Fruit fly (Drosophila melanogaster) whole organism, embryonic: Measurements from ENCODE around the gene CG13038.

Experiments used
- Antp ChIP-seq: fragments of 200-800 bp; sonication (Bioruptor generic); optimal IDR thresholded peaks from 3 replicates; lab custom pipeline; 2016; ENCODE audit warnings: missing biosample characterization, missing genetic modification characterization
- Bteb2 ChIP-seq: fragments of 200-800 bp; sonication (Bioruptor generic); optimal IDR thresholded peaks from 2 replicates; lab custom pipeline; 2016; ENCODE audit warnings: missing biosample characterization, missing genetic modification characterization
- CG12659 ChIP-seq: fragments of 200-800 bp; sonication (Bioruptor generic); optimal IDR thresholded peaks from 3 replicates; lab custom pipeline; 2017; ENCODE audit warnings: mild to moderate bottlenecking, missing biosample characterization, missing genetic modification reagents, missing genetic modification characterization
- CG13123 ChIP-seq: fragments of 200-800 bp; sonication (Bioruptor generic); optimal IDR thresholded peaks from 2 replicates; lab custom pipeline; 2016; ENCODE audit warnings: missing biosample characterization, missing genetic modification characterization
- CG14014 ChIP-seq: fragments of 200-800 bp; sonication (Bioruptor generic); IDR thresholded peaks from 2 replicates; pipeline ENCODE4 v1.3.6; 2022; ENCODE audit warnings: missing biosample characterization, missing genetic modification characterization
- CG15479 ChIP-seq: fragments of 200-800 bp; sonication (Bioruptor generic); optimal IDR thresholded peaks from 3 replicates; lab custom pipeline; 2019; ENCODE audit warnings: missing biosample characterization, mild to moderate bottlenecking, missing genetic modification characterization, moderate library complexity
- CG15696 ChIP-seq: fragments of 200-800 bp; sonication (Bioruptor generic); optimal IDR thresholded peaks from 2 replicates; lab custom pipeline; 2019; ENCODE audit warnings: missing biosample characterization, mild to moderate bottlenecking, missing genetic modification characterization, moderate library complexity
- CG16813 ChIP-seq: fragments of 200-800 bp; sonication (Bioruptor generic); IDR thresholded peaks from 3 replicates; pipeline ENCODE4 v1.3.6; 2022; ENCODE audit warnings: missing biosample characterization, missing genetic modification characterization; ENCODE audit not compliant: partially characterized antibody
- CG17186 ChIP-seq: fragments of 200-800 bp; sonication (Bioruptor generic); optimal IDR thresholded peaks from 3 replicates; lab custom pipeline; 2017; ENCODE audit warnings: missing biosample characterization, missing genetic modification reagents, missing genetic modification characterization
- CG17385 ChIP-seq: fragments of 200-800 bp; sonication (Bioruptor generic); optimal IDR thresholded peaks from 3 replicates; lab custom pipeline; 2018; ENCODE audit warnings: missing biosample characterization, mild to moderate bottlenecking, missing genetic modification characterization
- CG17802 ChIP-seq: fragments of 200-800 bp; sonication (Bioruptor generic); optimal IDR thresholded peaks from 2 replicates; lab custom pipeline; 2018; ENCODE audit warnings: missing biosample characterization, mild to moderate bottlenecking, missing genetic modification characterization, moderate library complexity
- CG1832 ChIP-seq: fragments of 200-800 bp; sonication (Bioruptor generic); optimal IDR thresholded peaks from 2 replicates; lab custom pipeline; 2017; ENCODE audit warnings: missing biosample characterization, mild to moderate bottlenecking, missing genetic modification characterization, inconsistent platforms
- CG18599 ChIP-seq: fragments of 200-800 bp; sonication (Bioruptor generic); optimal IDR thresholded peaks from 3 replicates; lab custom pipeline; 2017; ENCODE audit warnings: missing biosample characterization, missing genetic modification characterization, mild to moderate bottlenecking, moderate library complexity, missing genetic modification reagents
- CG2129 ChIP-seq: fragments of 200-800 bp; sonication (Bioruptor generic); IDR thresholded peaks from 2 replicates; pipeline ENCODE4 v1.3.6; 2022; ENCODE audit warnings: missing biosample characterization, missing genetic modification characterization; ENCODE audit not compliant: partially characterized antibody
- CG2712 ChIP-seq: fragments of 200-800 bp; optimal IDR thresholded peaks from 3 replicates; lab custom pipeline; 2019; ENCODE audit warnings: missing biosample characterization, mild to moderate bottlenecking, missing genetic modification characterization, moderate library complexity
- CG30020 ChIP-seq: fragments of 200-800 bp; optimal IDR thresholded peaks from 2 replicates; lab custom pipeline; 2019; ENCODE audit warnings: missing biosample characterization, mild to moderate bottlenecking, missing genetic modification characterization, moderate library complexity
- CG34224 ChIP-seq: fragments of 200-800 bp; sonication (Bioruptor generic); IDR thresholded peaks from 3 replicates; pipeline ENCODE4 v1.3.6; 2022; ENCODE audit warnings: missing biosample characterization, missing genetic modification characterization; ENCODE audit not compliant: partially characterized antibody
- CG4328 ChIP-seq: fragments of 200-800 bp; sonication (Bioruptor generic); optimal IDR thresholded peaks from 3 replicates; lab custom pipeline; 2017; ENCODE audit warnings: missing biosample characterization, missing genetic modification reagents, missing genetic modification characterization
- CG6654 ChIP-seq: fragments of 200-800 bp; sonication (Bioruptor generic); optimal IDR thresholded peaks from 2 replicates; lab custom pipeline; 2017; ENCODE audit warnings: missing biosample characterization, mild to moderate bottlenecking, missing genetic modification characterization
- CG7963 ChIP-seq: fragments of 200-800 bp; sonication (Bioruptor generic); IDR thresholded peaks from 3 replicates; pipeline ENCODE4 v1.3.6; 2022; ENCODE audit warnings: missing biosample characterization, missing genetic modification characterization; ENCODE audit not compliant: partially characterized antibody
- CG8089 ChIP-seq: fragments of 200-800 bp; sonication (Bioruptor generic); optimal IDR thresholded peaks from 3 replicates; lab custom pipeline; 2016; ENCODE audit warnings: missing biosample characterization, missing genetic modification characterization
- CkIIα-i1 ChIP-seq: fragments of 200-800 bp; sonication (Bioruptor generic); IDR thresholded peaks from 2 replicates; pipeline ENCODE4 v1.3.6; 2022; ENCODE audit warnings: missing biosample characterization, missing genetic modification characterization
- Fer2 ChIP-seq: fragments of 200-800 bp; sonication (Bioruptor generic); optimal IDR thresholded peaks from 2 replicates; lab custom pipeline; 2018; ENCODE audit warnings: missing biosample characterization, mild to moderate bottlenecking, missing genetic modification characterization, moderate library complexity
- HLH4C ChIP-seq: fragments of 200-800 bp; sonication (Bioruptor generic); IDR thresholded peaks from 3 replicates; pipeline ENCODE4 v1.3.6; 2022; ENCODE audit warnings: missing biosample characterization, missing genetic modification characterization; ENCODE audit not compliant: partially characterized antibody
- Kr ChIP-seq: fragments of 200-800 bp; sonication (Bioruptor generic); optimal IDR thresholded peaks from 2 replicates; lab custom pipeline; 2017; ENCODE audit warnings: missing biosample characterization, mild to moderate bottlenecking, missing genetic modification characterization
- Lhr ChIP-seq: fragments of 200-800 bp; sonication (Bioruptor generic); optimal IDR thresholded peaks from 3 replicates; lab custom pipeline; 2017; ENCODE audit warnings: mild to moderate bottlenecking, missing biosample characterization, missing genetic modification reagents, missing genetic modification characterization
- MESR4 ChIP-seq: fragments of 200-800 bp; sonication (Bioruptor generic); optimal IDR thresholded peaks from 2 replicates; lab custom pipeline; 2018; ENCODE audit warnings: missing biosample characterization, mild to moderate bottlenecking, missing genetic modification characterization, moderate library complexity
- Mad ChIP-seq: fragments of 200-800 bp; sonication (Bioruptor generic); optimal IDR thresholded peaks from 2 replicates; lab custom pipeline; 2016; ENCODE audit warnings: missing biosample characterization, missing genetic modification characterization
- Myb ChIP-seq: fragments of 200-800 bp; sonication (Bioruptor generic); optimal IDR thresholded peaks from 2 replicates; lab custom pipeline; 2016; ENCODE audit warnings: missing biosample characterization, missing genetic modification characterization
- NC2α ChIP-seq: fragments of 200-800 bp; sonication (Bioruptor generic); optimal IDR thresholded peaks from 2 replicates; lab custom pipeline; 2016; ENCODE audit warnings: missing biosample characterization, missing genetic modification characterization
- Nf-YA ChIP-seq: fragments of 200-800 bp; sonication (Bioruptor generic); IDR thresholded peaks from 2 replicates; pipeline ENCODE4 v1.3.6; 2022; ENCODE audit warnings: missing biosample characterization, missing genetic modification characterization
- Nf-YB ChIP-seq: fragments of 200-800 bp; sonication (Bioruptor generic); optimal IDR thresholded peaks from 3 replicates; lab custom pipeline; 2019; ENCODE audit warnings: missing biosample characterization, mild to moderate bottlenecking, missing genetic modification characterization, moderate library complexity
- Oli ChIP-seq: fragments of 200-800 bp; sonication (Bioruptor generic); optimal IDR thresholded peaks from 2 replicates; lab custom pipeline; 2018; ENCODE audit warnings: missing biosample characterization, mild to moderate bottlenecking, missing genetic modification characterization, moderate library complexity
- Pdp1 ChIP-seq, 2 experiments: fragments of 200-800 bp; sonication (Bioruptor generic); optimal IDR thresholded peaks; 3 replicates each; lab custom pipeline; 2016; ENCODE audit warnings: missing biosample characterization in 2 of 2, missing genetic modification characterization in 2 of 2, mild to moderate bottlenecking in 1 of 2, moderate library complexity in 1 of 2
- Side ChIP-seq: fragments of 200-800 bp; sonication (Bioruptor generic); optimal IDR thresholded peaks from 2 replicates; lab custom pipeline; 2016; ENCODE audit warnings: missing biosample characterization, missing genetic modification characterization
- Taf1 ChIP-seq: fragments of 200-800 bp; sonication (Bioruptor generic); IDR thresholded peaks from 2 replicates; pipeline ENCODE4 v1.3.6; 2022; ENCODE audit warnings: missing biosample characterization, missing genetic modification characterization
- Tbp ChIP-seq: fragments of >200 bp; optimal IDR thresholded peaks from 2 replicates; lab custom pipeline; 2018; ENCODE audit warnings: missing biosample characterization, missing genetic modification characterization
- aop ChIP-seq: fragments of 200-800 bp; sonication (Bioruptor generic); IDR thresholded peaks from 2 replicates; pipeline ENCODE4 v1.3.6; 2022; ENCODE audit warnings: missing biosample characterization, missing genetic modification characterization
- corto ChIP-seq: fragments of 200-800 bp; sonication (Bioruptor generic); optimal IDR thresholded peaks from 2 replicates; lab custom pipeline; 2016; ENCODE audit warnings: missing biosample characterization, mild to moderate bottlenecking, missing genetic modification characterization, moderate library complexity
- hb ChIP-seq: fragments of 200-800 bp; sonication (Bioruptor generic); IDR thresholded peaks from 3 replicates; pipeline ENCODE4 v1.3.6; 2022; ENCODE audit warnings: missing biosample characterization, missing genetic modification characterization; ENCODE audit not compliant: partially characterized antibody
- inv ChIP-seq: fragments of 200-800 bp; sonication (Bioruptor generic); IDR thresholded peaks from 2 replicates; pipeline ENCODE4 v1.3.6; 2022; ENCODE audit warnings: missing biosample characterization, missing genetic modification characterization; ENCODE audit not compliant: partially characterized antibody
- lmd ChIP-seq: fragments of 200-800 bp; sonication (Bioruptor generic); IDR thresholded peaks from 2 replicates; pipeline ENCODE4 v1.3.6; 2022; ENCODE audit warnings: missing biosample characterization, missing genetic modification characterization
- luna ChIP-seq: fragments of 200-800 bp; sonication (Bioruptor generic); optimal IDR thresholded peaks from 2 replicates; lab custom pipeline; 2016; ENCODE audit warnings: missing biosample characterization, missing genetic modification characterization
- nmo ChIP-seq: fragments of 200-800 bp; sonication (Bioruptor generic); optimal IDR thresholded peaks from 2 replicates; lab custom pipeline; 2018; ENCODE audit warnings: missing biosample characterization, mild to moderate bottlenecking, missing genetic modification characterization, moderate library complexity
- nom ChIP-seq: fragments of 200-800 bp; sonication (Bioruptor generic); optimal IDR thresholded peaks from 2 replicates; lab custom pipeline; 2017; ENCODE audit warnings: missing biosample characterization, missing genetic modification characterization, mild to moderate bottlenecking, moderate library complexity, missing genetic modification reagents
- salm ChIP-seq: fragments of 200-800 bp; sonication (Bioruptor generic); optimal IDR thresholded peaks from 2 replicates; lab custom pipeline; 2018; ENCODE audit warnings: missing biosample characterization, mild to moderate bottlenecking, missing genetic modification characterization
- slbo ChIP-seq: fragments of 200-800 bp; sonication (Bioruptor generic); IDR thresholded peaks from 2 replicates; pipeline ENCODE4 v1.3.6; 2022; ENCODE audit warnings: missing biosample characterization, missing genetic modification characterization
- so ChIP-seq: fragments of 200-800 bp; sonication (Bioruptor generic); IDR thresholded peaks from 3 replicates; pipeline ENCODE4 v1.3.6; 2022; ENCODE audit warnings: missing biosample characterization, missing genetic modification characterization
- tgo ChIP-seq: fragments of 200-800 bp; sonication (Bioruptor generic); IDR thresholded peaks from 3 replicates; pipeline ENCODE4 v1.3.6; 2022; ENCODE audit warnings: missing biosample characterization, missing genetic modification characterization
- vfl ChIP-seq: fragments of 200-800 bp; sonication (Bioruptor generic); optimal IDR thresholded peaks from 2 replicates; lab custom pipeline; 2016; ENCODE audit warnings: missing biosample characterization, missing genetic modification characterization

CG13038 gene

dm6 chr3L:16289067-16289466, 38.6 kb downstream of the CG13038 start (continued):
- TF ChIP-seq CG15696 (tag; lab: Kevin White, UChicago), result no peak
- no peak for TF ChIP-seq vfl
- no peak for TF ChIP-seq salm (tag; lab: Kevin White, UChicago)
- no peak for TF ChIP-seq Taf1
- TF ChIP-seq nom (GFP tag; lab: Kevin White, UChicago), result no peak
- 0 out of 2 replicates have a peak, but pooled peaks have one; percentile 20 for TF ChIP-seq Nf-YA (GFP tag; lab: Robert Waterston, UW)
- no peak for TF ChIP-seq Bteb2 (GFP tag; lab: Kevin White, UChicago)
- no peak for TF ChIP-seq CG16813 (GFP tag; lab: Robert Waterston, UW)
- no peak for TF ChIP-seq HLH4C (GFP tag; lab: Robert Waterston, UW)
- TF ChIP-seq Side (GFP tag; lab: Kevin White, UChicago), result no peak
- TF ChIP-seq aop, result no peak
- no peak for TF ChIP-seq CG18599
- peak; percentile 2 for TF ChIP-seq nmo (GFP tag; lab: Kevin White, UChicago)
- no peak for TF ChIP-seq CG17802 (tag; lab: Kevin White, UChicago)
- no peak for TF ChIP-seq Antp (GFP tag; lab: Kevin White, UChicago)
- peak; percentile 19 for TF ChIP-seq CG12659 (GFP tag; lab: Kevin White, UChicago)
- TF ChIP-seq CG8089 (GFP tag; lab: Kevin White, UChicago), result no peak
- no peak for TF ChIP-seq luna (GFP tag; lab: Kevin White, UChicago)
- peak; percentile 58; the same call in 2 of the 3 replicates for TF ChIP-seq so (GFP tag; lab: Robert Waterston, UW)
- no peak for TF ChIP-seq Kr (GFP tag; lab: Kevin White, UChicago)
- no peak for TF ChIP-seq CG6654 (GFP tag; lab: Kevin White, UChicago)
- no peak for TF ChIP-seq CG34224
- TF ChIP-seq CG4328 (GFP tag; lab: Kevin White, UChicago), result no peak
- TF ChIP-seq CG2129 (GFP tag; lab: Robert Waterston, UW), result no peak
- TF ChIP-seq Mad (GFP tag; lab: Kevin White, UChicago), result no peak
- no peak for TF ChIP-seq CG14014 (GFP tag; lab: Robert Waterston, UW)
- TF ChIP-seq hb (GFP tag; lab: Robert Waterston, UW), result no peak
- peak; percentile 22; the same call in 1 of the 2 replicates for TF ChIP-seq slbo (GFP tag; lab: Robert Waterston, UW)
- TF ChIP-seq Myb (GFP tag; lab: Kevin White, UChicago), result no peak
- peak; percentile 43; the same call in 1 of the 3 replicates for TF ChIP-seq tgo (GFP tag; lab: Robert Waterston, UW)
- peak; percentile 13 for TF ChIP-seq CG17385 (GFP tag; lab: Kevin White, UChicago)
- no peak for TF ChIP-seq lmd
- TF ChIP-seq Nf-YB (GFP tag; lab: Kevin White, UChicago), result no peak
- TF ChIP-seq CG30020 (tag; lab: Kevin White, UChicago), result no peak
- no peak for TF ChIP-seq CG13123 (GFP tag; lab: Kevin White, UChicago)
- no peak for TF ChIP-seq corto (GFP tag; lab: Kevin White, UChicago)
- no peak for TF ChIP-seq CG7963
- peak; percentile 61 for TF ChIP-seq Oli (tag; lab: Kevin White, UChicago)
- no peak for TF ChIP-seq NC2α (GFP tag; lab: Kevin White, UChicago)
- TF ChIP-seq CG17186, result no peak
- no peak for TF ChIP-seq Lhr (GFP tag; lab: Kevin White, UChicago)
- no peak for TF ChIP-seq CkIIα-i1 (GFP tag; lab: Robert Waterston, UW)
- TF ChIP-seq CG15479, result no peak
- no peak for TF ChIP-seq Fer2 (tag; lab: Kevin White, UChicago)
- no peak for TF ChIP-seq MESR4 (GFP tag; lab: Kevin White, UChicago)
- TF ChIP-seq inv (GFP tag; lab: Robert Waterston, UW), result no peak
- no peak for TF ChIP-seq CG2712 (tag; lab: Kevin White, UChicago)
- no peak for TF ChIP-seq Pdp1 (GFP tag; optimal IDR thresholded peaks at IDR 0.05; lab: Kevin White, UChicago)
- TF ChIP-seq CG1832 (GFP tag; lab: Kevin White, UChicago), result no peak
- no peak for TF ChIP-seq Tbp
